Worm (Caenorhabditis elegans) whole organism, L1 larva: Measurements from ENCODE around the gene C03B1.2.

Experiments used
- ama-1 ChIP-seq: fragments of 150-350 bp; optimal IDR thresholded peaks from 2 replicates; lab custom pipeline; 2014
- blmp-1 ChIP-seq: fragments of 150-350 bp; optimal IDR thresholded peaks from 2 replicates; lab custom pipeline; 2014; ENCODE audit warnings: missing biosample characterization, missing genetic modification characterization
- egl-27 ChIP-seq, 2 experiments: fragments of 150-350 bp in 1 of 2; sonication (generic microtip); optimal IDR thresholded peaks; 3 replicates each; lab custom pipeline; 2017 to 2018; ENCODE audit warnings: missing biosample characterization in 2 of 2, missing genetic modification characterization in 2 of 2, missing genetic modification reagents in 2 of 2
- hpl-2 ChIP-seq: fragments of 150-350 bp; optimal IDR thresholded peaks from 2 replicates; lab custom pipeline; 2014; ENCODE audit warnings: missing biosample characterization, missing genetic modification reagents, missing genetic modification characterization
- lin-15B ChIP-seq: fragments of 150-350 bp; sonication (generic microtip); optimal IDR thresholded peaks from 3 replicates; lab custom pipeline; 2014; ENCODE audit warnings: missing biosample characterization, missing genetic modification characterization
- lin-35 ChIP-seq, 2 experiments: fragments of 150-350 bp; optimal IDR thresholded peaks; 2 replicates each; lab custom pipeline; 2014; ENCODE audit warnings: missing biosample characterization in 2 of 2, missing genetic modification characterization in 2 of 2, missing genetic modification reagents in 2 of 2
- pqm-1 ChIP-seq: sonication (generic microtip); optimal IDR thresholded peaks from 3 replicates; lab custom pipeline; 2017; ENCODE audit warnings: missing biosample characterization, missing genetic modification characterization
- sox-4 ChIP-seq: sonication (generic microtip); optimal IDR thresholded peaks from 2 replicates; lab custom pipeline; 2016; ENCODE audit warnings: missing genetic modification characterization, missing compliant biosample characterization
- xbp-1 ChIP-seq: sonication (generic microtip); optimal IDR thresholded peaks from 2 replicates; lab custom pipeline; 2016; ENCODE audit warnings: missing genetic modification characterization, missing compliant biosample characterization
- ztf-11 ChIP-seq, 2 experiments: sonication (generic microtip); optimal IDR thresholded peaks; 2 replicates each; lab custom pipeline; 2016 to 2017; ENCODE audit warnings: missing genetic modification characterization in 2 of 2, missing biosample characterization in 1 of 2, missing compliant biosample characterization in 1 of 2

ce11 chrX:6360658-6361057 is 9.2 kb upstream of the C03B1.2 start, which contains the start of gene C03B1.14:
- TF ChIP-seq pqm-1 (tag; lab: Kevin White, UChicago) (no peak), lin-35 (GFP tag; optimal IDR thresholded peaks at IDR 0.05; lab: Kevin White, UChicago) (no peak), sox-4 (no peak), lin-15B (tag; lab: Kevin White, UChicago) (no peak), hpl-2 (no peak), egl-27 (tag; optimal IDR thresholded peaks at IDR 0.05; lab: Kevin White, UChicago) (no peak), ztf-11 (tag; optimal IDR thresholded peaks at IDR 0.05; lab: Kevin White, UChicago) (no peak), xbp-1 (tag; lab: Kevin White, UChicago) (no peak), blmp-1 (tag; lab: Kevin White, UChicago) (no peak), ama-1 (no peak)
